Fruit fly (Drosophila melanogaster): ENCODE data around the gene HLH3B.

The HLH3B gene

DNA sequence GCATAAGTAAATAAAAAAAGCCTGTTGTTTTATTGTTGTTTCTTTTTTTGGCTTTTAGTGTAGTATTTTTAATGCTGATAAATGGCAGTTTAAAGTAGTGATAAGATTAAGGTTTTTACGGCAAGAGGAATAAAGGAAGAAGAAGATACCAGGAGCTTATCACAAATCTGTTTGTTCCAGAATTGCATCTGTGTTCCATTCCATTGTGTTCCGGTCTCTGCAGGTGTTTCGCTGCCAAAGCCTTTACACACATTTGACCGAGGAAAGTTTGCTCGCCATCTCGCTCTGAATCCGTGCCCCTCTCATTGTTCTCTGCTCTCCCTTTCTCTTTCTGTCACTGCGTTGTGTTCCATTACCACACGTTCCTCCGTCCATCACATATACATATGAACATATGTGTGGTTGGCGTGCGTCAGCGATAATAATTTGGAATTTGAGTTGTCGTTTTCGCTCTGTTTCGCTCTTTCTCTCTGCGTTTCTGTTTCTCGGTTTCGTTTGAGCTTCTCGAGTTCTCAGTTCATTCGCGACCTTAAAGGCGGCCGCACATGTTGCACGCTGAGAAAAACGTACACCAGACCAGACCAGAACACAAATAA lies 23.2 kb downstream of the HLH3B start (continued):
- TF ChIP-seq dati (GFP tag; IDR thresholded peaks at IDR 0.05) (no peak), Aef1 (GFP tag; IDR thresholded peaks at IDR 0.05) (no peak), CG8388 (GFP tag; optimal IDR thresholded peaks at IDR 0.05) (no peak), ems (GFP tag; optimal IDR thresholded peaks at IDR 0.05) (no peak), Dbx (GFP tag; IDR thresholded peaks at IDR 0.05) (no peak), CG2712 (tag; optimal IDR thresholded peaks at IDR 0.05) (no peak), unc-4 (GFP tag; IDR thresholded peaks at IDR 0.05; ENCODE audit: partially characterized antibody) (no peak), Deaf1 (tag; optimal IDR thresholded peaks at IDR 0.05) (peak; percentile 32), CG9609 (GFP tag; optimal IDR thresholded peaks at IDR 0.05) (no peak), row (GFP tag; IDR thresholded peaks at IDR 0.05) (peak; percentile 21; the same call in 1 of the 3 replicates), ind (GFP tag; optimal IDR thresholded peaks at IDR 0.05) (no peak), scrt (GFP tag; optimal IDR thresholded peaks at IDR 0.05) (no peak), schlank (tag; optimal IDR thresholded peaks at IDR 0.05) (no peak), crol (GFP tag; IDR thresholded peaks at IDR 0.05) (no peak), CG7745 (tag; optimal IDR thresholded peaks at IDR 0.05) (no peak), salm (tag; optimal IDR thresholded peaks at IDR 0.05) (no peak), inv (GFP tag; IDR thresholded peaks at IDR 0.05; ENCODE audit: partially characterized antibody) (no peak), chn (GFP tag; optimal IDR thresholded peaks at IDR 0.05) (no peak), CG15601 (tag; optimal IDR thresholded peaks at IDR 0.05) (no peak), Ets97D (GFP tag; optimal IDR thresholded peaks at IDR 0.05) (no peak), Gug (GFP tag; IDR thresholded peaks at IDR 0.05) (no peak), Spps (tag; optimal IDR thresholded peaks at IDR 0.05) (no peak), prd (optimal IDR thresholded peaks at IDR 0.05) (no peak), prd (GFP tag; IDR thresholded peaks at IDR 0.05) (no peak), Elba2 (GFP tag; optimal IDR thresholded peaks at IDR 0.05) (no peak), CG5180 (GFP tag; optimal IDR thresholded peaks at IDR 0.05) (no peak), Ptx1 (GFP tag; IDR thresholded peaks at IDR 0.05) (no peak), CG7987 (GFP tag; optimal IDR thresholded peaks at IDR 0.05) (no peak), CG12071 (GFP tag; optimal IDR thresholded peaks at IDR 0.05) (peak; percentile 21), CG2120 (GFP tag; optimal IDR thresholded peaks at IDR 0.05) (no peak), pros (GFP tag; optimal IDR thresholded peaks at IDR 0.05) (no peak), CG9876 (GFP tag; optimal IDR thresholded peaks at IDR 0.05) (no peak), crc (GFP tag; optimal IDR thresholded peaks at IDR 0.05) (no peak), lab (GFP tag; optimal IDR thresholded peaks at IDR 0.05) (no peak), CG1233 (GFP tag; optimal IDR thresholded peaks at IDR 0.05) (no peak), CG10209 (GFP tag; optimal IDR thresholded peaks at IDR 0.05) (no peak), Fer3 (tag; optimal IDR thresholded peaks at IDR 0.05) (no peak), CG2199 (GFP tag; IDR thresholded peaks at IDR 0.05) (no peak), Bgb (GFP tag; IDR thresholded peaks at IDR 0.05; ENCODE audit: partially characterized antibody) (no peak), vfl (GFP tag; optimal IDR thresholded peaks at IDR 0.05) (no peak), kay (GFP tag; optimal IDR thresholded peaks at IDR 0.05) (peak; percentile 45), ewg (GFP tag; optimal IDR thresholded peaks at IDR 0.05) (no peak), Fer2 (tag; optimal IDR thresholded peaks at IDR 0.05) (no peak), tup (GFP tag; optimal IDR thresholded peaks at IDR 0.05) (no peak), h (optimal IDR thresholded peaks at IDR 0.05) (no peak), CG14860 (GFP tag; IDR thresholded peaks at IDR 0.05; ENCODE audit: partially characterized antibody) (no peak), Opbp (GFP tag; IDR thresholded peaks at IDR 0.05; ENCODE audit: partially characterized antibody) (no peak), exex (tag; optimal IDR thresholded peaks at IDR 0.05) (peak; percentile 72), CG17385 (GFP tag; optimal IDR thresholded peaks at IDR 0.05) (peak; percentile 64), tio (GFP tag; optimal IDR thresholded peaks at IDR 0.05) (no peak), Mrtf (GFP tag; IDR thresholded peaks at IDR 0.05) (no peak)
